Fruit fly (Drosophila melanogaster) whole organism, prepupa: ENCODE data around the gene Cyt-c-p.

ENCODE experiments used
- CG11762 ChIP-seq: fragments of 200-800 bp; sonication (Bioruptor generic); optimal IDR thresholded peaks from 3 replicates; lab custom pipeline; 2016; ENCODE audit warnings: missing biosample characterization, missing genetic modification characterization; ENCODE audit not compliant: insufficient read depth
- CG11902 ChIP-seq: fragments of 200-800 bp; sonication (Bioruptor generic); optimal IDR thresholded peaks from 3 replicates; lab custom pipeline; 2016; ENCODE audit warnings: missing biosample characterization, missing genetic modification characterization
- CG6163 ChIP-seq: fragments of 200-800 bp; sonication (Bioruptor generic); IDR thresholded peaks from 3 replicates; pipeline ENCODE4 v1.3.6; 2022; ENCODE audit warnings: missing biosample characterization, missing genetic modification characterization
- CG6792 ChIP-seq: fragments of 200-800 bp; sonication (Bioruptor generic); optimal IDR thresholded peaks from 3 replicates; lab custom pipeline; 2016; ENCODE audit warnings: missing biosample characterization, missing genetic modification characterization
- CG6854 ChIP-seq: fragments of 200-800 bp; sonication (Bioruptor generic); optimal IDR thresholded peaks from 2 replicates; lab custom pipeline; 2017; ENCODE audit warnings: missing biosample characterization, mild to moderate bottlenecking, missing genetic modification characterization
- CG9139 ChIP-seq: fragments of 200-800 bp; sonication (Bioruptor generic); optimal IDR thresholded peaks from 3 replicates; lab custom pipeline; 2017; ENCODE audit warnings: missing biosample characterization, mild to moderate bottlenecking, missing genetic modification characterization
- Eip75B ChIP-seq: fragments of 200-800 bp; sonication (Bioruptor generic); optimal IDR thresholded peaks from 3 replicates; lab custom pipeline; 2016; ENCODE audit warnings: missing biosample characterization, missing genetic modification characterization
- Eip93F ChIP-seq: fragments of 200-800 bp; sonication (Bioruptor generic); optimal IDR thresholded peaks from 2 replicates; lab custom pipeline; 2016; ENCODE audit warnings: missing biosample characterization, mild to moderate bottlenecking, missing genetic modification characterization
- Ets21C ChIP-seq: fragments of 200-800 bp; sonication (Bioruptor generic); optimal IDR thresholded peaks from 3 replicates; lab custom pipeline; 2016; ENCODE audit warnings: missing biosample characterization, missing genetic modification characterization
- Hr39 ChIP-seq: fragments of 200-800 bp; sonication (Bioruptor generic); optimal IDR thresholded peaks from 2 replicates; lab custom pipeline; 2016; ENCODE audit warnings: missing biosample characterization, missing genetic modification characterization
- OdsH ChIP-seq: fragments of 200-800 bp; sonication (Bioruptor generic); optimal IDR thresholded peaks from 3 replicates; lab custom pipeline; 2016; ENCODE audit warnings: missing biosample characterization, missing genetic modification characterization
- cyc ChIP-seq: fragments of 200-800 bp; sonication (Bioruptor generic); optimal IDR thresholded peaks from 3 replicates; lab custom pipeline; 2016; ENCODE audit warnings: missing biosample characterization, missing genetic modification characterization
- fd59A ChIP-seq: fragments of 200-800 bp; sonication (Bioruptor generic); optimal IDR thresholded peaks from 2 replicates; lab custom pipeline; 2017; ENCODE audit warnings: missing biosample characterization, mild to moderate bottlenecking, missing genetic modification characterization, missing genetic modification reagents
- lz ChIP-seq: fragments of 200-800 bp; sonication (Bioruptor generic); optimal IDR thresholded peaks from 3 replicates; lab custom pipeline; 2016; ENCODE audit warnings: missing biosample characterization, missing genetic modification characterization

DNA sequence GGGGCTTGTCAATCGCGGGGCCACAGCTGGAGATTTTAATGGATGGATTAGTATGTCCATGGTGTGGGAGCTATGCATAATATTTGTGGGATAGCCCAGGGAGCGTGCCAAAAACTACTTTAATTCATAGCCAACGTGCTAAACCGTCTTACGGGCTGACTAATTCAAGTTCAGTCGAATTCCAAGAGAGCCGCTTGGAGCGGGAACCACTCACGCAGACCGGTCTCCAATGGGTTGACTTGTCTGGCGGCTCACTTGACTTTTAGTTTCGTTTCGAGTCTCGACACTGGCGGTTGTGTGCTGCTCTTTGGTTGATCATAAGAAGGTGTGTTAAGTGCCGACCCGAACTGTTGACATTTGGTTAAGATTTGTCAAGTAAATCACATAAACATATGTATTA lies 34.3 kb downstream of the Cyt-c-p start, which contains the start of gene yellow-b:
- TF ChIP-seq CG6163 (GFP tag; lab: Robert Waterston, UW) (no peak), Hr39 (GFP tag; lab: Kevin White, UChicago) (no peak), Eip93F (GFP tag; lab: Kevin White, UChicago) (no peak), cyc (no peak), Ets21C (GFP tag; lab: Kevin White, UChicago) (no peak), Eip75B (GFP tag; lab: Kevin White, UChicago) (no peak), fd59A (GFP tag; lab: Kevin White, UChicago) (no peak), lz (GFP tag; lab: Kevin White, UChicago) (no peak), CG9139 (GFP tag; lab: Kevin White, UChicago) (no peak), CG6792 (no peak), CG6854 (GFP tag; lab: Kevin White, UChicago) (no peak), CG11762 (GFP tag; lab: Kevin White, UChicago) (no peak), OdsH (GFP tag; lab: Kevin White, UChicago) (no peak), CG11902 (GFP tag; lab: Kevin White, UChicago) (no peak)
